Fruit fly (Drosophila melanogaster): ENCODE results near the gene Naa20B.
"Not testable (repeated sequence)": the region's sequence is repeated elsewhere in the genome, so short reads cannot be mapped to it uniquely, and the experiment has no call there.

Naa20B gene

dm6 chr2L:13257177-13257576, at the start of gene Naa20B:
Gene Naa20B, plus strand, starts transcription at chr2L:13257477.
- TF ChIP-seq CG8478 (optimal IDR thresholded peaks at IDR 0.05) (no peak), CTCF (optimal IDR thresholded peaks at IDR 0.05) (no peak)

- not testable (repeated sequence) for TF ChIP-seq CG8478, CTCF (optimal IDR thresholded peaks at IDR 0.05)
Measured at dm6 chr2L:13211764-13212265, 45.5 kb upstream of the Naa20B start, which contains the start of gene CG15482. Gene CG15482, minus strand, starts transcription at chr2L:13211814.

DNA sequence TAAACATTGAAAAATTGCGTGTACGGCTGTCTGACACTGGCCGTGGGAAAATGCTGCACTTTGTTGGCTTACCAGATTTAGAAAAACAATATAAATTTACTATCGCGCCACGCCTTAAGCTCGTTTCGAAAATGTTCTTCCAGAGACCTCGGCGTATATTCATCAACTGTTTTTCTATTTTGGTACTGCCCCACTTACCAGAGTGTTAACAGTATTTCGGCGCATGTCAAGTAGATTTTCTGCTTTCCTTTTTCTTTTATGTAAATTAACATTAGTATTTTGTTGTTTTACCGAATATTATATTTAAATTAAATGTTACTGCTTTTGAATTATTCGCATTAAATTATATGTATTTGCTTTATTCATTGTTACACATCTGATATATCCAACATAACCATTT, 42.3 kb upstream of the Naa20B start, which contains the start of gene kek4:
kek4 (minus strand) TSS at position 341 of the 400 bp plus-strand sequence.
- no peak for TF ChIP-seq CG8478 (optimal IDR thresholded peaks at IDR 0.05)
- no peak for TF ChIP-seq CTCF (optimal IDR thresholded peaks at IDR 0.05)

DNA sequence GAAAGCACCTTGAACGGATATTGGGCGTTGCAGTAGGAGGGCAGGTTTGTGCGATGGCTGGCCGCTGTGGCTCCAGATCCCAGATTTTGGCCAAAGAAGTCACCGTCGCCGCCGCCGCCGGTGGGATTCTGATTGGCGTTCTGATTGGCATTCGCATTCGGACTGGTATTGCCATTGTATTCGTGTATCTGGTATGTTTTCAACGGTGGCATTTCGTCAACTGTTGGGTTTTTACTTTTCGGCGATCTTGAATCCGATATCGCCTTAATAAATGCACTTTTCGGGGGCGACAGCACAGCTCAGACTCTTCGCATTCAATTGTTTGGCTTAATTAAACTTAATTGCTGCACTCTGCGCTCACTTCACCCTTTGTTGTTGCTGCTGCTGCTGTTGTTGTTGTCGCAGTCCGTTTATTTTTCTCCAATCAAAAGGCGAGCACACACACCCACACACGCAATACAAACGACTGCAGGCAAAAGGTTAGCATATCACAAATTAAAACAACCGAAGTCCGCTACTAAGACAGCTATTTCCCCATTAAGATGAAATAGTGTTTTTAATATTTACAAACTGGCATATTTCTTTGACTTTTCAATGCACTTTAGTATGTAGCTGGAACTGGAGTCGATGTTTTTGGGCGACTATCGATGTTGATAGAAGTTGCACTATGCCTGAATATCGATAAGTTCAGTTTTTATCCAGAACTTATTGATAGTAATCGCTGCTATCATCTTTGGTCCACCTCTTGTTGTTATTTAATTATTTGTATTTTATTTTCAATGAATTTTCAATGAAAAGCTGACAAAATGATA, 37.8 kb upstream of the Naa20B start, which contains the start of the genes CG9426 and mRF1:
CG9426 (minus strand) TSS at position 643 of the 812 bp plus-strand sequence.
mRF1 (plus strand) TSS at position 699 of the 812 bp plus-strand sequence.
- TF ChIP-seq CG8478 (optimal IDR thresholded peaks at IDR 0.05): no peak
- TF ChIP-seq CTCF (optimal IDR thresholded peaks at IDR 0.05): no peak

DNA sequence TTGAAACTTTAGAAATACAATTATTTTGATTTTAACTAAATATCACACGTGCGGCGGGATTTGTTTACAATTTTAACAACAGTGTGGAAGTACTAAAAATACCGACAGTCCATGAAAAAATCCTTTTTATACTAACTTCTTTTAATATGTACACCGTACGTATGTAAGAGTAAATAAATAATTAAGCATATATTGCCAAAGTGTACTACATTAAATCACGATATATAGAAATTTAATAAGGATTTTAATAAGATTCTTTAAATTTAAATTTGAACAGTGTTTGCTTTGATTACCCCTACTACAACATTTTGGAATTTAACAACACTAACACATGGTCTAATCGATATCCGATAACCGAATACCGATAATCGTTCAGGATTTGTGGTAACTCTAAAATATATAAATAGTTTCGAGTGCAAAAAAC, 35.0 kb upstream of the Naa20B start, which contains the start of the genes Ski6 and CG16812:
Ski6 (minus strand) TSS at position 205 of the 424 bp plus-strand sequence.
CG16812 (plus strand) TSS at position 363 of the 424 bp plus-strand sequence.
- TF ChIP-seq CTCF (optimal IDR thresholded peaks at IDR 0.05): no peak
- no peak for TF ChIP-seq CG8478 (optimal IDR thresholded peaks at IDR 0.05)

DNA sequence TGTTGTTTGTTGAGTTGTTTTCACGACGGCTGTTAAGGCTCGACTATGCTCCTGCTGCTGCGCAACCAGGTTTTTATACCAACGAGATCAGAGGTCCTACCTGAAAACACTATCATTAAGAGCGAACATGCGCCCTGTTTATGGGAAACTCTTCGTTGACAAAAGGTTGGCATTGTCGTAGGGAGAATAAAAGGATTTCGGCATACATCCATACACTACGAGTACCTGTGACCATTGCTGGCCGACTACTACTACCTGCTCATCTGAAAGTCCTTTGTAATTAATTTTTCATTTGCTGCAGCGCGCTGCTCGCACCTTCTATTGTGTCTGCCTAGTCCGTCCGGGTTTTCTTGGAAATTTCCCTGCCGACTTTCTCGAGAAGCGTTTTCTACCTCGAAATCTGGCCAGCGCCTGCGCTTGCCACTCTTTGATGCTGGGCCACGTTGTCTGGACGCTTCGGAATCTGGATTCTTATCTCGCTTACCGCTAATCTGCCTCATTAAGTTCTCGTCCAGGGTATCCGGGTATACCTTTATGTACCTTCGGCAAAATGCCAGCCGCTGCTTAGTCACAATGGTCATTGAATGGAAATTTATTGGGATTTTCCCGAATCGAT, 31.9 kb upstream of the Naa20B start, which contains the start of gene CG15480:
CG15480 (minus strand) TSS at position 51 of the 616 bp plus-strand sequence.
- TF ChIP-seq CG8478 (optimal IDR thresholded peaks at IDR 0.05) (no peak), CTCF (optimal IDR thresholded peaks at IDR 0.05) (no peak)

DNA sequence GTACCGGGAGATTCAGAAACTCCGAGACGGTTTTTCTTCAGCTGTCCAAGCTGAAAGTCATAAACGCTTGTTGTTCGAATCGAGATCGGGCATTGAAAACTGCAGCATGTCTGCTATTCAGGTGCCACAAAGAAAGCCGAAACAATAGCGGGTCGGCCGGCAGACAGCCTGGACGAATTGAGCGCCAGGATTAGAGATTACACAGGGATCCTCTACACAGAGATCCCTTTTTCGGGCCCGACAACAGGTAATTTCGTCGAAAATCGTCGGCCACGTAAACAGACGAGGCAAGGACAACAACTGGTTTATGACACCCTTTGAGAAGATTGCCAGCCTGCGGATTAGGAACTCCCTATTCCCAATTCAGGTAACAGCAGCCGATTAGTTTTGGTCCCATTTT, 30.0 kb upstream of the Naa20B start, which contains the start of gene CG16813:
CG16813 (plus strand) TSS at position 288 of the 400 bp plus-strand sequence.
- TF ChIP-seq CTCF (optimal IDR thresholded peaks at IDR 0.05) (no peak), CG8478 (optimal IDR thresholded peaks at IDR 0.05) (no peak)

DNA sequence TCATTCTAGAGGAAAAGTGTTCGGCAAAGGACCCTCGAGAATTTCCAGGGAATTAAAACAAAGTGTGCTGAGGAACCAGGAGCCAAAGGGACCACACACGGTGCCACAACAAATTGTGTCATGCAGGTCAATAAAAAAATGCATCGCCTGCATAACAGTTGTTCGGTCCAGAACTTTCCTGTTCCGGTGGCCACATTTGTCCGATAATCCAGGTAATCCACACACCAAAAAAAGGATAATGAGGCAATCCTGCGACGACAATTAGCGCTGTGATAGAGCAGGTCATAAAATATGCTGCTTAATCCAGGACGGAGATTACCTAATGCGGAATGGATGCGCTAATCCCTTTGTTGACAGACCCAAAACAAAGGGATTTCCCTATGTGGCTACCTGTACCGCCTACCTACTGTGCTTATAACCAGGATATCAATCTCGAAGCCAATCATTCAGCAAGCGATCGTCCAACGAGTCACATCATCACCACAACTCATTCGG, 27.8 kb upstream of the Naa20B start, which contains the start of gene CG16815:
CG16815 (plus strand) TSS at position 445 of the 495 bp plus-strand sequence.
- TF ChIP-seq CG8478 (optimal IDR thresholded peaks at IDR 0.05): no peak

DNA sequence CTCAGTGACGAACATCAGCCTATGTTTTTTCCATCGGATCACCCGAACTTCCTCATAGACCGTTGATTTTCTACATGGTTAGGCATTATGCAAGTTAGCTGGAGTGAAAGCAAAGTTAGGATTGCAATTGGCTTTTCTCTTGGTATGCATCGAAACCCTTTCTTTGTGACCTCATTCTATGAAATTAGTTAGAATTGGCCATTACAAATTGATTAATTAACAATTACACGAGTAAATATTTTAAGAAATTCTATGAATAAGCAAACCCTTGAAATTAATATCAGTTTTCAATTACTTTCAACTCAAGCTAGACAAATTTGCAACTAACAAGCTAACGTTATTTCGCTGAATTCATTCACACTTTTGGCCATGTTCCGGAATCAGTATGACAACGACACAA, 25.5 kb upstream of the Naa20B start, which contains the start of gene Prosalpha6T:
Prosalpha6T (plus strand) TSS at position 301 of the 400 bp plus-strand sequence.
- no peak for TF ChIP-seq CTCF (optimal IDR thresholded peaks at IDR 0.05)
- no peak for TF ChIP-seq CG8478 (optimal IDR thresholded peaks at IDR 0.05)

DNA sequence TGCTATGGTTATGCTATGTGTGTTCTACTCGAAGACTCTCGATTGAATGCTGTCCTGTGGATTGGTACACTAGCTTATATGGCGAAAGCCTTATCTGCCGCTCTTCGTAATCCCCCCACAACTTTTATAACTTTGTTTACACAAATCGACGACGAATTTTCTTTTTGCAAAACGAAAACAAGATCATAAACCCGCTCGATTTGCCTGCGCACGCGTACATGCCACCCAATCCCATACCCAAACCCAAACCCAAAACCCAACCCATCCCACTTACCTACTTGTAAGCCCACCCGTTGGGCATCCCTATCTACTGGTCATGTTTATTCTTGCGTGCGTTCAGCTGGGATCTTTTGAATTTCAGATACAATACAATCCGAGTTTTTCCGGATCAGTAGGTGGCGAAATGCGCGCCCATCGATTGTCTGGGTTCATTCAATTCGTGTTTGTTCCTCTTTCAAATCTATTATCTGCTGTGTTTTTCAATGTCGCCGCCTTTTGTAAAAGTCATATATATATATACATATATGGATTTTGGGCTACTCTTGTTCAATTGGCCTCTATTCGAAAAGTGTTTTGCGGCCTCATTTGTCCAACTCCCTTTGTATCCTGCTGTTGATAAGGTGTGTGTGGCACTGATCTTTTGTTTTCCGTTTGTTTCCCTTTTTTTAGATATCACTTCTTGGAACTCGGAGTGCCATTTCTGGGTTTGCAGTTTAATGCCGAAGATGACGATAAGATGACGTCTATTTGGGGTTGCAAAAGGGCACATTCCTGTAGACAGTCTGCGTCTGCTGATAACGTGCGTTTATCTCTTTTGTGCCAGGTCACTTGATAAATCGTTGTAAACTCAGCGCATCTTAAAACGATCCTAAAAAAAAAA, 22.4 kb upstream of the Naa20B start, which contains the start of gene Mabi:
Mabi (minus strand) TSS at position 51 of the 880 bp plus-strand sequence.
- TF ChIP-seq CG8478 (optimal IDR thresholded peaks at IDR 0.05): no peak
- TF ChIP-seq CTCF (optimal IDR thresholded peaks at IDR 0.05): no peak

DNA sequence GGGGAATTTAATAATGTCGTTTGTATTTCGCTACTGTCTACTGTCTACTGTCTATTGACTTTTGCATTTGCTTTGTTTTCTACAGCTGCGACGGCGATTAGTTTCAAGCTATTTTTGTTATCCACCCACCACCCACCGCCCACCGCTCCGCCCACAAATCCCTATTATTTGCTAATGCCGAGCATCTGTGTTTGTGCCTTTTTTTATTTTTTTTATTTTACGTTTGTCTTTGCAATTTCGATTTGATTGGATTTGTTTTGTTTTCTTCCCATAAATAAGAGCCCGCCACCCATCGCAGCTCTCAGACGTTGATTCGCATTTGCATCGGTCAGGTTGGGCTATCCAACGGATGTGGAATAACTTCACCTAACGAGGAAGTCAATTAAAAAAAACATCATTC, 21.1 kb upstream of the Naa20B start, which contains the start of gene Jhbp14:
Jhbp14 (plus strand) TSS at position 301 of the 400 bp plus-strand sequence.
- TF ChIP-seq CG8478 (optimal IDR thresholded peaks at IDR 0.05) (no peak), CTCF (optimal IDR thresholded peaks at IDR 0.05) (no peak)

- TF ChIP-seq CTCF (optimal IDR thresholded peaks at IDR 0.05): no peak
- TF ChIP-seq CG8478 (optimal IDR thresholded peaks at IDR 0.05): no peak
Measured at dm6 chr2L:13239689-13240088, 17.6 kb upstream of the Naa20B start, which contains the start of gene Jhbp13. Gene Jhbp13, plus strand, starts transcription at chr2L:13239989.

dm6 chr2L:13244759-13245308, 12.4 kb upstream of the Naa20B start:
- no peak for TF ChIP-seq CG8478 (optimal IDR thresholded peaks at IDR 0.05)
- TF ChIP-seq CTCF (optimal IDR thresholded peaks at IDR 0.05): no peak

Data from S2 (cell line).